Fruit fly (Drosophila melanogaster) whole organism, embryonic: ENCODE results near the gene CG32984.

Source experiments
- Bteb2 ChIP-seq: fragments of 200-800 bp; sonication (Bioruptor generic); optimal IDR thresholded peaks from 2 replicates; lab custom pipeline; 2016; ENCODE audit warnings: missing biosample characterization, missing genetic modification characterization
- CG11247 ChIP-seq: fragments of 200-800 bp; sonication (Bioruptor generic); IDR thresholded peaks from 2 replicates; pipeline ENCODE4 v1.3.6; 2022; ENCODE audit warnings: missing biosample characterization, missing genetic modification characterization
- CG11398 ChIP-seq: fragments of 200-800 bp; sonication (Bioruptor generic); optimal IDR thresholded peaks from 2 replicates; lab custom pipeline; 2016; ENCODE audit warnings: missing biosample characterization, missing genetic modification characterization
- CG12219 ChIP-seq: fragments of 200-800 bp; sonication (Bioruptor generic); optimal IDR thresholded peaks from 3 replicates; lab custom pipeline; 2018; ENCODE audit warnings: missing biosample characterization, mild to moderate bottlenecking, missing genetic modification characterization
- CG12236 ChIP-seq: fragments of 200-800 bp; sonication (Bioruptor generic); optimal IDR thresholded peaks from 2 replicates; lab custom pipeline; 2016; ENCODE audit warnings: missing biosample characterization, missing genetic modification characterization
- CG12299 ChIP-seq: fragments of 200-800 bp; sonication (Bioruptor generic); optimal IDR thresholded peaks from 2 replicates; lab custom pipeline; 2018; ENCODE audit warnings: missing biosample characterization, mild to moderate bottlenecking, missing genetic modification characterization
- CG12744 ChIP-seq: fragments of 200-800 bp; sonication (Bioruptor generic); optimal IDR thresholded peaks from 2 replicates; lab custom pipeline; 2016; ENCODE audit warnings: missing biosample characterization, missing genetic modification characterization
- CG13123 ChIP-seq: fragments of 200-800 bp; sonication (Bioruptor generic); optimal IDR thresholded peaks from 2 replicates; lab custom pipeline; 2016; ENCODE audit warnings: missing biosample characterization, missing genetic modification characterization
- CG13624 ChIP-seq: fragments of 200-800 bp; sonication (Bioruptor generic); optimal IDR thresholded peaks from 2 replicates; lab custom pipeline; 2016; ENCODE audit warnings: missing biosample characterization, missing genetic modification characterization
- CG16863 ChIP-seq: fragments of 200-800 bp; sonication (Bioruptor generic); optimal IDR thresholded peaks from 3 replicates; lab custom pipeline; 2016; ENCODE audit warnings: missing biosample characterization, missing genetic modification characterization
- CG17361 ChIP-seq: fragments of 200-800 bp; sonication (Bioruptor generic); IDR thresholded peaks from 3 replicates; pipeline ENCODE4 v1.3.6; 2022; ENCODE audit warnings: missing biosample characterization, missing genetic modification characterization
- CG18011 ChIP-seq: fragments of 200-800 bp; sonication (Bioruptor generic); optimal IDR thresholded peaks from 2 replicates; lab custom pipeline; 2017; ENCODE audit warnings: missing biosample characterization, missing genetic modification characterization, mild to moderate bottlenecking, moderate library complexity, missing genotype
- CG2116 ChIP-seq: fragments of 200-800 bp; sonication (Bioruptor generic); optimal IDR thresholded peaks from 3 replicates; lab custom pipeline; 2018; ENCODE audit warnings: missing biosample characterization, mild to moderate bottlenecking, missing genetic modification characterization
- CG2120 ChIP-seq: fragments of 200-800 bp; sonication (Bioruptor generic); optimal IDR thresholded peaks from 3 replicates; lab custom pipeline; 2016; ENCODE audit warnings: missing biosample characterization, missing genetic modification characterization
- CG2875 ChIP-seq: fragments of 200-800 bp; sonication (Bioruptor generic); optimal IDR thresholded peaks from 2 replicates; lab custom pipeline; 2017; ENCODE audit warnings: missing biosample characterization, mild to moderate bottlenecking, missing genetic modification characterization, missing genetic modification reagents
- CG33557 ChIP-seq: fragments of 200-800 bp; sonication (Bioruptor generic); optimal IDR thresholded peaks from 2 replicates; lab custom pipeline; 2019; ENCODE audit warnings: missing biosample characterization, mild to moderate bottlenecking, missing genetic modification characterization, moderate library complexity
- CG5953 ChIP-seq: fragments of 200-800 bp; sonication (Bioruptor generic); IDR thresholded peaks from 2 replicates; pipeline ENCODE4 v1.3.6; 2022; ENCODE audit warnings: missing biosample characterization, missing genetic modification characterization
- CG7745 ChIP-seq: fragments of 200-800 bp; sonication (Bioruptor generic); optimal IDR thresholded peaks from 2 replicates; lab custom pipeline; 2018; ENCODE audit warnings: missing biosample characterization, mild to moderate bottlenecking, missing genetic modification characterization, moderate library complexity
- CG7839 ChIP-seq: fragments of 200-800 bp; sonication (Bioruptor generic); optimal IDR thresholded peaks from 3 replicates; lab custom pipeline; 2018; ENCODE audit warnings: missing biosample characterization, mild to moderate bottlenecking, missing genetic modification characterization, moderate library complexity
- CG7928 ChIP-seq: fragments of 200-800 bp; sonication (Bioruptor generic); optimal IDR thresholded peaks from 2 replicates; lab custom pipeline; 2017; ENCODE audit warnings: missing biosample characterization, mild to moderate bottlenecking, missing genetic modification characterization
- CG8765 ChIP-seq: fragments of 200-800 bp; sonication (Bioruptor generic); IDR thresholded peaks from 2 replicates; pipeline ENCODE4 v1.3.6; 2022; ENCODE audit warnings: missing biosample characterization, missing genetic modification characterization
- D ChIP-seq, 2 experiments: fragments of 200-800 bp in 1 of 2; fragments of >200 bp in 1 of 2; sonication (Bioruptor generic) in 1 of 2; optimal IDR thresholded peaks; 2 replicates in 1 of 2; 3 replicates in 1 of 2; lab custom pipeline; 2017; ENCODE audit warnings: mild to moderate bottlenecking in 1 of 2, missing biosample characterization in 1 of 2, missing genetic modification characterization in 1 of 2, missing genetic modification reagents in 1 of 2
- Deaf1 ChIP-seq: fragments of 200-800 bp; optimal IDR thresholded peaks from 3 replicates; lab custom pipeline; 2019; ENCODE audit warnings: missing biosample characterization, mild to moderate bottlenecking, missing genetic modification characterization, moderate library complexity
- Dip2 ChIP-seq: fragments of 200-800 bp; sonication (Bioruptor generic); IDR thresholded peaks from 2 replicates; pipeline ENCODE4 v1.3.6; 2022; ENCODE audit warnings: missing biosample characterization, missing genetic modification characterization
- Dll ChIP-seq: fragments of 200-800 bp; sonication (Bioruptor generic); IDR thresholded peaks from 4 replicates; pipeline ENCODE4 v1.3.6; 2022; ENCODE audit warnings: missing biosample characterization, missing genetic modification characterization; ENCODE audit not compliant: partially characterized antibody
- Dref ChIP-seq: fragments of 200-800 bp; sonication (Bioruptor generic); IDR thresholded peaks from 2 replicates; pipeline ENCODE4 v1.3.6; 2022; ENCODE audit warnings: missing biosample characterization, missing genetic modification characterization
- Ets97D ChIP-seq: fragments of 200-800 bp; sonication (Bioruptor generic); optimal IDR thresholded peaks from 3 replicates; lab custom pipeline; 2016; ENCODE audit warnings: missing biosample characterization, missing genetic modification characterization
- Meics ChIP-seq: fragments of 200-800 bp; sonication (Bioruptor generic); optimal IDR thresholded peaks from 2 replicates; lab custom pipeline; 2017; ENCODE audit warnings: missing biosample characterization, mild to moderate bottlenecking, missing genetic modification characterization
- Sox100B ChIP-seq: fragments of 200-800 bp; sonication (Bioruptor generic); optimal IDR thresholded peaks from 3 replicates; lab custom pipeline; 2018; ENCODE audit warnings: missing biosample characterization, mild to moderate bottlenecking, missing genetic modification characterization
- Stat92E ChIP-seq, 3 experiments: fragments of >200 bp in 2 of 3; fragments of 200-800 bp in 1 of 3; sonication (Bioruptor generic) in 1 of 3; optimal IDR thresholded peaks; 2 replicates each; lab custom pipeline; 2017 to 2019; ENCODE audit warnings: missing biosample characterization in 3 of 3, missing genetic modification characterization in 3 of 3, mild to moderate bottlenecking in 1 of 3, moderate library complexity in 1 of 3
- Tbp ChIP-seq: fragments of >200 bp; optimal IDR thresholded peaks from 2 replicates; lab custom pipeline; 2018; ENCODE audit warnings: missing biosample characterization, missing genetic modification characterization
- Vsx1 ChIP-seq: fragments of 200-800 bp; sonication (Bioruptor generic); optimal IDR thresholded peaks from 2 replicates; lab custom pipeline; 2017; ENCODE audit warnings: missing biosample characterization, mild to moderate bottlenecking, missing genetic modification characterization, missing genetic modification reagents
- ash1 ChIP-seq: fragments of 200-800 bp; sonication (Bioruptor generic); optimal IDR thresholded peaks from 2 replicates; lab custom pipeline; 2018; ENCODE audit warnings: missing biosample characterization, mild to moderate bottlenecking, missing genetic modification characterization
- cg ChIP-seq: fragments of 200-800 bp; sonication (Bioruptor generic); optimal IDR thresholded peaks from 3 replicates; lab custom pipeline; 2019; ENCODE audit warnings: missing biosample characterization, mild to moderate bottlenecking, missing genetic modification characterization, moderate library complexity
- dmrt11E ChIP-seq: fragments of 200-800 bp; sonication (Bioruptor generic); optimal IDR thresholded peaks from 3 replicates; lab custom pipeline; 2018; ENCODE audit warnings: missing biosample characterization, mild to moderate bottlenecking, missing genetic modification characterization, moderate library complexity
- grau ChIP-seq: fragments of 200-800 bp; optimal IDR thresholded peaks from 3 replicates; lab custom pipeline; 2019; ENCODE audit warnings: missing biosample characterization, mild to moderate bottlenecking, missing genetic modification characterization, moderate library complexity
- gt ChIP-seq: fragments of 200-800 bp; sonication (Bioruptor generic); IDR thresholded peaks from 2 replicates; pipeline ENCODE4 v1.3.6; 2022; ENCODE audit warnings: missing biosample characterization, missing genetic modification characterization
- hbn ChIP-seq: fragments of 200-800 bp; sonication (Bioruptor generic); IDR thresholded peaks from 2 replicates; pipeline ENCODE4 v1.3.6; 2022; ENCODE audit warnings: missing biosample characterization, missing genetic modification characterization; ENCODE audit not compliant: partially characterized antibody
- inv ChIP-seq: fragments of 200-800 bp; sonication (Bioruptor generic); IDR thresholded peaks from 2 replicates; pipeline ENCODE4 v1.3.6; 2022; ENCODE audit warnings: missing biosample characterization, missing genetic modification characterization; ENCODE audit not compliant: partially characterized antibody
- jigr1 ChIP-seq: fragments of 200-800 bp; sonication (Bioruptor generic); IDR thresholded peaks from 3 replicates; pipeline ENCODE4 v1.3.6; 2022; ENCODE audit warnings: missing biosample characterization, missing genetic modification characterization
- maf-S ChIP-seq: fragments of 200-800 bp; sonication (Bioruptor generic); optimal IDR thresholded peaks from 2 replicates; lab custom pipeline; 2016; ENCODE audit warnings: missing biosample characterization, missing genetic modification characterization
- mirr ChIP-seq: fragments of 200-800 bp; sonication (Bioruptor generic); optimal IDR thresholded peaks from 3 replicates; lab custom pipeline; 2018; ENCODE audit warnings: missing biosample characterization, mild to moderate bottlenecking, missing genetic modification characterization
- otp ChIP-seq: fragments of 200-800 bp; sonication (Bioruptor generic); IDR thresholded peaks from 3 replicates; pipeline ENCODE4, ENCODE4 v1.3.6; 2022; ENCODE audit warnings: missing biosample characterization, missing genetic modification characterization
- pita ChIP-seq: fragments of 200-800 bp; sonication (Bioruptor generic); optimal IDR thresholded peaks from 2 replicates; lab custom pipeline; 2017; ENCODE audit warnings: missing biosample characterization, mild to moderate bottlenecking, missing genetic modification characterization
- sqz ChIP-seq: fragments of 200-800 bp; sonication (Bioruptor generic); optimal IDR thresholded peaks from 3 replicates; lab custom pipeline; 2018; ENCODE audit warnings: missing biosample characterization, mild to moderate bottlenecking, missing genetic modification characterization
- stc ChIP-seq: fragments of 200-800 bp; sonication (Bioruptor generic); IDR thresholded peaks from 2 replicates; pipeline ENCODE4 v1.3.6; 2022; ENCODE audit warnings: missing biosample characterization, missing genetic modification characterization
- tgo ChIP-seq: fragments of 200-800 bp; sonication (Bioruptor generic); IDR thresholded peaks from 3 replicates; pipeline ENCODE4 v1.3.6; 2022; ENCODE audit warnings: missing biosample characterization, missing genetic modification characterization
- vnd ChIP-seq: fragments of 200-800 bp; sonication (Bioruptor generic); IDR thresholded peaks from 3 replicates; pipeline ENCODE4 v1.3.6; 2022; ENCODE audit warnings: missing biosample characterization, missing genetic modification characterization; ENCODE audit not compliant: partially characterized antibody
- yki ChIP-seq: fragments of >200 bp; optimal IDR thresholded peaks from 3 replicates; lab custom pipeline; 2018
- zfh2 ChIP-seq: fragments of 200-800 bp; sonication (Bioruptor generic); optimal IDR thresholded peaks from 2 replicates; lab custom pipeline; 2016; ENCODE audit warnings: missing biosample characterization, missing genetic modification characterization

Gene CG32984

DNA sequence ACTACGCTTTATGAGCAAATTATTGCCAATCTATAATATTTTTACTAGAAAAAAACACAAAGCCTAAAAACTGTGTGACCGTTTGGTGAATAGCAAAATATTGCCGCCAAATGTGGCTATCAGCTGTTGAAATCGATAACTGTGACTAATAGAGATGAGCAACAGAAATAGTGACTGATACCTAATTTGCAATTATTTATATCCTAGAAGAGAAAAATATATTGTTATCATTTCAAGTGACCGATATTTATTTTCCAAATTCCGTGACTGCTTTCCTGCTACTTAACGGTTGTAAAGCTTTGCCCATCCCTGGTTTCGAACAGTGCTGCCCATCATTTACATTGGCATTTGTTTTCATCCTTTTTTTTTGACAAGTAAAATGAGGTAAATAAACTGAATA, 32.5 kb downstream of the CG32984 start, which contains the start of the genes alien and CG18661 (continued):
- TF ChIP-seq cg (GFP tag; lab: Kevin White, UChicago) (no peak), ash1 (GFP tag; lab: Kevin White, UChicago) (no peak), vnd (GFP tag; lab: Robert Waterston, UW) (peak; percentile 60; the same call in 2 of the 3 replicates), gt (peak; percentile 49; the same call in 1 of the 2 replicates), D (optimal IDR thresholded peaks at IDR 0.05; lab: Kevin White, UChicago) (no peak), D (GFP tag; optimal IDR thresholded peaks at IDR 0.05; lab: Kevin White, UChicago) (peak; percentile 71), CG2875 (GFP tag; lab: Kevin White, UChicago) (peak; percentile 11), Bteb2 (GFP tag; lab: Kevin White, UChicago) (peak; percentile 67), Meics (peak; percentile 47), Stat92E (GFP tag; optimal IDR thresholded peaks at IDR 0.05; lab: Kevin White, UChicago) (peak in 1 of 3 experiments; percentile 40), maf-S (GFP tag; lab: Kevin White, UChicago) (peak; percentile 93), Dip2 (GFP tag; lab: Robert Waterston, UW) (no peak), CG11247 (GFP tag; lab: Robert Waterston, UW) (peak; percentile 86), CG7928 (GFP tag; lab: Kevin White, UChicago) (peak; percentile 91), inv (peak; percentile 43; the same call in 1 of the 2 replicates), otp (GFP tag; lab: Robert Waterston, UW) (peak; percentile 90), CG12744 (GFP tag; lab: Kevin White, UChicago) (peak; percentile 91), Vsx1 (GFP tag; lab: Kevin White, UChicago) (no peak), zfh2 (GFP tag; lab: Kevin White, UChicago) (peak; percentile 94), Dref (GFP tag; lab: Robert Waterston, UW) (peak; percentile 74), CG7839 (tag; lab: Kevin White, UChicago) (peak; percentile 87), CG11398 (peak; percentile 24), CG12236 (peak; percentile 60), jigr1 (peak; percentile 97), tgo (GFP tag; lab: Robert Waterston, UW) (peak; percentile 87), CG33557 (peak; percentile 27), CG18011 (peak; percentile 61), pita (GFP tag; lab: Kevin White, UChicago) (no peak), yki (lab: Kevin White, UChicago) (peak; percentile 3), CG5953 (GFP tag; lab: Robert Waterston, UW) (peak; percentile 91), Ets97D (GFP tag; lab: Kevin White, UChicago) (peak; percentile 88), CG13123 (GFP tag; lab: Kevin White, UChicago) (peak; percentile 49), CG8765 (GFP tag; lab: Robert Waterston, UW) (peak; percentile 88), mirr (peak; percentile 23), CG2116 (GFP tag; lab: Kevin White, UChicago) (peak; percentile 69), CG13624 (GFP tag; lab: Kevin White, UChicago) (peak; percentile 85), hbn (GFP tag; lab: Robert Waterston, UW) (no peak), CG7745 (tag; lab: Kevin White, UChicago) (no peak), CG16863 (GFP tag; lab: Kevin White, UChicago) (peak; percentile 40), Sox100B (peak; percentile 49), Tbp (GFP tag; lab: Kevin White, UChicago) (no peak), CG17361 (peak; percentile 73), Deaf1 (tag; lab: Kevin White, UChicago) (peak; percentile 14), CG2120 (GFP tag; lab: Kevin White, UChicago) (peak; percentile 90), sqz (GFP tag; lab: Kevin White, UChicago) (peak; percentile 57), stc (GFP tag; lab: Robert Waterston, UW) (peak; percentile 60), CG12299 (peak; percentile 65), grau (peak; percentile 65), Dll (GFP tag; lab: Robert Waterston, UW) (peak; percentile 70), CG12219 (GFP tag; lab: Kevin White, UChicago) (peak; percentile 53), dmrt11E (tag; lab: Kevin White, UChicago) (peak; percentile 92)
